Worm (Caenorhabditis elegans) whole organism, mixed stage, embryonic: Measurements from ENCODE around the gene F22E5.7.

Experiments
- blmp-1 ChIP-seq: fragments of 150-350 bp; optimal IDR thresholded peaks from 2 replicates; lab custom pipeline; 2014; ENCODE audit warnings: missing biosample characterization, missing genetic modification characterization
- ceh-83 ChIP-seq: fragments of 200-800 bp; sonication (Bioruptor generic); optimal IDR thresholded peaks from 2 replicates; lab custom pipeline; 2018; ENCODE audit warnings: mild to moderate bottlenecking, missing genetic modification characterization, missing compliant biosample characterization
- elt-3 ChIP-seq: fragments of 150-350 bp; optimal IDR thresholded peaks from 2 replicates; lab custom pipeline; 2014; ENCODE audit warnings: missing biosample characterization, missing genetic modification characterization
- flh-1 ChIP-seq: fragments of 200-800 bp; sonication (Bioruptor generic); optimal IDR thresholded peaks from 2 replicates; lab custom pipeline; 2018; ENCODE audit warnings: mild to moderate bottlenecking, missing genetic modification characterization, moderate library complexity, missing compliant biosample characterization
- lsy-2 ChIP-seq: fragments of 150-350 bp; optimal IDR thresholded peaks from 2 replicates; lab custom pipeline; 2014; ENCODE audit warnings: missing biosample characterization, missing genetic modification characterization
- mab-5 ChIP-seq: fragments of 150-350 bp; optimal IDR thresholded peaks from 2 replicates; lab custom pipeline; 2014; ENCODE audit warnings: missing biosample characterization, missing genetic modification characterization
- mep-1 ChIP-seq: fragments of 150-350 bp; optimal IDR thresholded peaks from 2 replicates; lab custom pipeline; 2017; ENCODE audit warnings: missing biosample characterization, missing genetic modification reagents, missing genetic modification characterization, inconsistent platforms
- nhr-12 ChIP-seq: fragments of 150-350 bp; optimal IDR thresholded peaks from 2 replicates; lab custom pipeline; 2014; ENCODE audit warnings: missing biosample characterization, missing genetic modification characterization
- nhr-237 ChIP-seq: fragments of 150-350 bp; optimal IDR thresholded peaks from 2 replicates; lab custom pipeline; 2014; ENCODE audit warnings: missing biosample characterization, missing genetic modification characterization
- snpc-4 ChIP-seq: fragments of 150-350 bp; optimal IDR thresholded peaks from 2 replicates; lab custom pipeline; 2014; ENCODE audit warnings: missing biosample characterization, missing genetic modification characterization
- unc-62 ChIP-seq: fragments of 150-350 bp; optimal IDR thresholded peaks from 2 replicates; lab custom pipeline; 2014; ENCODE audit warnings: missing biosample characterization, missing genetic modification reagents, missing genetic modification characterization
- ztf-11 ChIP-seq: fragments of 150-350 bp; optimal IDR thresholded peaks from 2 replicates; lab custom pipeline; 2014; ENCODE audit warnings: missing biosample characterization, missing genetic modification characterization

ce11 chrII:2610202-2610912 lies 31.5 kb upstream of the F22E5.7 start, which contains the start of gene sri-38:
- TF ChIP-seq nhr-12 (tag; lab: Kevin White, UChicago) (no peak), ceh-83 (GFP tag; lab: Kevin White, UChicago) (no peak), unc-62 (GFP tag; lab: Kevin White, UChicago) (no peak), ztf-11 (no peak), mab-5 (tag; lab: Kevin White, UChicago) (no peak), nhr-237 (tag; lab: Kevin White, UChicago) (no peak), elt-3 (tag; lab: Kevin White, UChicago) (no peak), flh-1 (GFP tag; lab: Kevin White, UChicago) (no peak), blmp-1 (tag; lab: Kevin White, UChicago) (no peak), snpc-4 (tag; lab: Kevin White, UChicago) (no peak), lsy-2 (no peak), mep-1 (tag; lab: Kevin White, UChicago) (no peak)
